Fruit fly (Drosophila melanogaster) whole organism, prepupa: ENCODE measurements around the gene CG33108.

Source experiments
- Blimp-1 ChIP-seq: fragments of 200-800 bp; sonication (Bioruptor generic); optimal IDR thresholded peaks from 3 replicates; lab custom pipeline; 2017; ENCODE audit warnings: missing biosample characterization, missing genetic modification characterization, mild to moderate bottlenecking, moderate library complexity, missing genetic modification reagents
- CG10631 ChIP-seq: fragments of 200-800 bp; sonication (Bioruptor generic); optimal IDR thresholded peaks from 2 replicates; lab custom pipeline; 2016; ENCODE audit warnings: missing biosample characterization, missing genetic modification characterization
- CG10669 ChIP-seq: fragments of 200-800 bp; sonication (Bioruptor generic); optimal IDR thresholded peaks from 3 replicates; lab custom pipeline; 2018; ENCODE audit warnings: missing biosample characterization, mild to moderate bottlenecking, missing genetic modification characterization, moderate library complexity
- CG11294 ChIP-seq: fragments of 200-800 bp; sonication (Bioruptor generic); IDR thresholded peaks from 2 replicates; pipeline ENCODE4 v1.3.6; 2022; ENCODE audit warnings: missing biosample characterization, missing genetic modification characterization
- CG11762 ChIP-seq: fragments of 200-800 bp; sonication (Bioruptor generic); optimal IDR thresholded peaks from 3 replicates; lab custom pipeline; 2016; ENCODE audit warnings: missing biosample characterization, missing genetic modification characterization; ENCODE audit not compliant: insufficient read depth
- CG11902 ChIP-seq: fragments of 200-800 bp; sonication (Bioruptor generic); optimal IDR thresholded peaks from 3 replicates; lab custom pipeline; 2016; ENCODE audit warnings: missing biosample characterization, missing genetic modification characterization
- CG15336 ChIP-seq: fragments of 200-800 bp; sonication (Bioruptor generic); IDR thresholded peaks from 2 replicates; pipeline ENCODE4 v1.3.6; 2022; ENCODE audit warnings: missing biosample characterization, missing genetic modification characterization
- CG16779 ChIP-seq: fragments of 200-800 bp; sonication (Bioruptor generic); optimal IDR thresholded peaks from 3 replicates; lab custom pipeline; 2017; ENCODE audit warnings: missing biosample characterization, mild to moderate bottlenecking, missing genetic modification characterization
- CG3032 ChIP-seq: fragments of 200-800 bp; optimal IDR thresholded peaks from 2 replicates; lab custom pipeline; 2019; ENCODE audit warnings: missing biosample characterization, mild to moderate bottlenecking, missing genetic modification characterization, moderate library complexity
- CG31627 ChIP-seq: fragments of 200-800 bp; sonication (Bioruptor generic); optimal IDR thresholded peaks from 3 replicates; lab custom pipeline; 2016; ENCODE audit warnings: missing biosample characterization, missing genetic modification characterization
- CG32006 ChIP-seq: fragments of 200-800 bp; sonication (Bioruptor generic); optimal IDR thresholded peaks from 3 replicates; lab custom pipeline; 2017; ENCODE audit warnings: missing biosample characterization, mild to moderate bottlenecking, missing genetic modification characterization
- CG34406 ChIP-seq: fragments of 200-800 bp; sonication (Bioruptor generic); optimal IDR thresholded peaks from 3 replicates; lab custom pipeline; 2016; ENCODE audit warnings: missing biosample characterization, missing genetic modification characterization
- CG3919 ChIP-seq: fragments of 200-800 bp; sonication (Bioruptor generic); optimal IDR thresholded peaks from 3 replicates; lab custom pipeline; 2016; ENCODE audit warnings: missing biosample characterization, missing genetic modification characterization
- CG6163 ChIP-seq: fragments of 200-800 bp; sonication (Bioruptor generic); IDR thresholded peaks from 3 replicates; pipeline ENCODE4 v1.3.6; 2022; ENCODE audit warnings: missing biosample characterization, missing genetic modification characterization
- CG6276 ChIP-seq: fragments of 200-800 bp; sonication (Bioruptor generic); optimal IDR thresholded peaks from 2 replicates; lab custom pipeline; 2017; ENCODE audit warnings: missing biosample characterization, mild to moderate bottlenecking, missing genetic modification characterization
- CG6808 ChIP-seq: fragments of 200-800 bp; sonication (Bioruptor generic); optimal IDR thresholded peaks from 3 replicates; lab custom pipeline; 2017; ENCODE audit warnings: missing biosample characterization, missing genetic modification characterization, mild to moderate bottlenecking, moderate library complexity, missing genetic modification reagents
- CG6854 ChIP-seq: fragments of 200-800 bp; sonication (Bioruptor generic); optimal IDR thresholded peaks from 2 replicates; lab custom pipeline; 2017; ENCODE audit warnings: missing biosample characterization, mild to moderate bottlenecking, missing genetic modification characterization
- CG7368 ChIP-seq: fragments of 200-800 bp; sonication (Bioruptor generic); optimal IDR thresholded peaks from 3 replicates; lab custom pipeline; 2016; ENCODE audit warnings: missing biosample characterization, missing genetic modification characterization
- CG8119 ChIP-seq: fragments of 200-800 bp; sonication (Bioruptor generic); IDR thresholded peaks from 3 replicates; pipeline ENCODE4 v1.3.6; 2022; ENCODE audit warnings: missing biosample characterization, missing genetic modification characterization
- CG8632 ChIP-seq: fragments of 200-800 bp; sonication (Bioruptor generic); optimal IDR thresholded peaks from 3 replicates; lab custom pipeline; 2016; ENCODE audit warnings: missing biosample characterization, missing genetic modification characterization
- CG9139 ChIP-seq: fragments of 200-800 bp; sonication (Bioruptor generic); optimal IDR thresholded peaks from 3 replicates; lab custom pipeline; 2017; ENCODE audit warnings: missing biosample characterization, mild to moderate bottlenecking, missing genetic modification characterization
- Eip75B ChIP-seq: fragments of 200-800 bp; sonication (Bioruptor generic); optimal IDR thresholded peaks from 3 replicates; lab custom pipeline; 2016; ENCODE audit warnings: missing biosample characterization, missing genetic modification characterization
- Eip78C ChIP-seq: fragments of 200-800 bp; sonication (Bioruptor generic); peaks from one replicate; lab custom pipeline; 2016; ENCODE audit warnings: missing biosample characterization, missing genetic modification characterization
- Eip93F ChIP-seq: fragments of 200-800 bp; sonication (Bioruptor generic); optimal IDR thresholded peaks from 2 replicates; lab custom pipeline; 2016; ENCODE audit warnings: missing biosample characterization, mild to moderate bottlenecking, missing genetic modification characterization
- Ets21C ChIP-seq: fragments of 200-800 bp; sonication (Bioruptor generic); optimal IDR thresholded peaks from 3 replicates; lab custom pipeline; 2016; ENCODE audit warnings: missing biosample characterization, missing genetic modification characterization
- Gug ChIP-seq: fragments of 200-800 bp; sonication (Bioruptor generic); IDR thresholded peaks from 2 replicates; pipeline ENCODE4 v1.3.6; 2022; ENCODE audit warnings: missing biosample characterization, missing genetic modification characterization
- Hr38 ChIP-seq: sonication (Bioruptor generic); optimal IDR thresholded peaks from 2 replicates; lab custom pipeline; 2016; ENCODE audit warnings: missing biosample characterization, missing genetic modification characterization
- Hr4 ChIP-seq: fragments of 200-800 bp; sonication (Bioruptor generic); optimal IDR thresholded peaks from 3 replicates; lab custom pipeline; 2016; ENCODE audit warnings: missing biosample characterization, missing genetic modification characterization
- Lpt ChIP-seq: fragments of 200-800 bp; sonication (Bioruptor generic); optimal IDR thresholded peaks from 3 replicates; lab custom pipeline; 2016; ENCODE audit warnings: missing biosample characterization, missing genetic modification characterization
- Met ChIP-seq: fragments of 200-800 bp; sonication (Bioruptor generic); optimal IDR thresholded peaks from 3 replicates; lab custom pipeline; 2016; ENCODE audit warnings: missing biosample characterization, missing genetic modification characterization
- OdsH ChIP-seq: fragments of 200-800 bp; sonication (Bioruptor generic); optimal IDR thresholded peaks from 3 replicates; lab custom pipeline; 2016; ENCODE audit warnings: missing biosample characterization, missing genetic modification characterization
- Smox ChIP-seq: fragments of 200-800 bp; sonication (Bioruptor generic); optimal IDR thresholded peaks from 3 replicates; lab custom pipeline; 2016; ENCODE audit warnings: missing biosample characterization, missing genetic modification characterization
- Sox102F ChIP-seq: fragments of 200-800 bp; sonication (Bioruptor generic); optimal IDR thresholded peaks from 2 replicates; lab custom pipeline; 2016; ENCODE audit warnings: missing biosample characterization, mild to moderate bottlenecking, missing genetic modification characterization
- Sox14 ChIP-seq: fragments of 200-800 bp; sonication (Bioruptor generic); optimal IDR thresholded peaks from 3 replicates; lab custom pipeline; 2016; ENCODE audit warnings: missing biosample characterization, missing genetic modification characterization
- Sox15 ChIP-seq: fragments of 200-800 bp; sonication (Bioruptor generic); optimal IDR thresholded peaks from 3 replicates; lab custom pipeline; 2016; ENCODE audit warnings: missing biosample characterization, missing genetic modification characterization
- acj6 ChIP-seq: fragments of 200-800 bp; sonication (Bioruptor generic); optimal IDR thresholded peaks from 3 replicates; lab custom pipeline; 2016; ENCODE audit warnings: missing biosample characterization, missing genetic modification characterization
- cyc ChIP-seq: fragments of 200-800 bp; sonication (Bioruptor generic); optimal IDR thresholded peaks from 3 replicates; lab custom pipeline; 2016; ENCODE audit warnings: missing biosample characterization, missing genetic modification characterization
- dac ChIP-seq: fragments of 200-800 bp; sonication (Bioruptor generic); optimal IDR thresholded peaks from 2 replicates; lab custom pipeline; 2017; ENCODE audit warnings: missing biosample characterization, mild to moderate bottlenecking, missing genetic modification characterization
- dsx ChIP-seq: fragments of 200-800 bp; optimal IDR thresholded peaks from 3 replicates; lab custom pipeline; 2019; ENCODE audit warnings: missing biosample characterization, mild to moderate bottlenecking, missing genetic modification characterization, moderate library complexity; ENCODE audit not compliant: poor library complexity, severe bottlenecking
- eg ChIP-seq: fragments of 200-800 bp; sonication (Bioruptor generic); IDR thresholded peaks from 3 replicates; pipeline ENCODE4 v1.3.6; 2022; ENCODE audit warnings: missing biosample characterization, missing genetic modification characterization
- esn ChIP-seq: fragments of 200-800 bp; sonication (Bioruptor generic); optimal IDR thresholded peaks from 2 replicates; lab custom pipeline; 2016; ENCODE audit warnings: missing biosample characterization, mild to moderate bottlenecking, missing genetic modification characterization, moderate library complexity
- fd59A ChIP-seq: fragments of 200-800 bp; sonication (Bioruptor generic); optimal IDR thresholded peaks from 2 replicates; lab custom pipeline; 2017; ENCODE audit warnings: missing biosample characterization, mild to moderate bottlenecking, missing genetic modification characterization, missing genetic modification reagents
- fd85E ChIP-seq: fragments of 200-800 bp; sonication (Bioruptor generic); optimal IDR thresholded peaks from 3 replicates; lab custom pipeline; 2016; ENCODE audit warnings: missing biosample characterization, missing genetic modification characterization
- fkh ChIP-seq: fragments of 200-800 bp; sonication (Bioruptor generic); optimal IDR thresholded peaks from 3 replicates; lab custom pipeline; 2017; ENCODE audit warnings: missing biosample characterization, mild to moderate bottlenecking, missing genetic modification characterization, moderate library complexity
- lz ChIP-seq: fragments of 200-800 bp; sonication (Bioruptor generic); optimal IDR thresholded peaks from 3 replicates; lab custom pipeline; 2016; ENCODE audit warnings: missing biosample characterization, missing genetic modification characterization
- pdm3 ChIP-seq: fragments of 200-800 bp; sonication (Bioruptor generic); optimal IDR thresholded peaks from 3 replicates; lab custom pipeline; 2016; ENCODE audit warnings: missing biosample characterization, missing genetic modification characterization
- salr ChIP-seq, 2 experiments: fragments of 200-800 bp; sonication (Bioruptor generic); optimal IDR thresholded peaks; 3 replicates each; lab custom pipeline; 2016 to 2018; ENCODE audit warnings: missing biosample characterization in 2 of 2, missing genetic modification characterization in 2 of 2, mild to moderate bottlenecking in 1 of 2
- ss ChIP-seq, 2 experiments: fragments of 200-800 bp; sonication (Bioruptor generic); optimal IDR thresholded peaks; 2 replicates in 1 of 2; 3 replicates in 1 of 2; lab custom pipeline; 2017 to 2018; ENCODE audit warnings: mild to moderate bottlenecking in 2 of 2, missing biosample characterization in 2 of 2, missing genetic modification characterization in 2 of 2, moderate library complexity in 1 of 2
- svp ChIP-seq: fragments of 200-800 bp; sonication (Bioruptor generic); peaks from one replicate; lab custom pipeline; 2016; ENCODE audit warnings: missing biosample characterization, missing genetic modification characterization
- topi ChIP-seq: fragments of 200-800 bp; sonication (Bioruptor generic); optimal IDR thresholded peaks from 3 replicates; lab custom pipeline; 2016; ENCODE audit warnings: missing biosample characterization, missing genetic modification characterization
- vri ChIP-seq: fragments of 200-800 bp; sonication (Bioruptor generic); optimal IDR thresholded peaks from 3 replicates; lab custom pipeline; 2016; ENCODE audit warnings: missing biosample characterization, mild to moderate bottlenecking, missing genetic modification characterization

CG33108 gene

DNA sequence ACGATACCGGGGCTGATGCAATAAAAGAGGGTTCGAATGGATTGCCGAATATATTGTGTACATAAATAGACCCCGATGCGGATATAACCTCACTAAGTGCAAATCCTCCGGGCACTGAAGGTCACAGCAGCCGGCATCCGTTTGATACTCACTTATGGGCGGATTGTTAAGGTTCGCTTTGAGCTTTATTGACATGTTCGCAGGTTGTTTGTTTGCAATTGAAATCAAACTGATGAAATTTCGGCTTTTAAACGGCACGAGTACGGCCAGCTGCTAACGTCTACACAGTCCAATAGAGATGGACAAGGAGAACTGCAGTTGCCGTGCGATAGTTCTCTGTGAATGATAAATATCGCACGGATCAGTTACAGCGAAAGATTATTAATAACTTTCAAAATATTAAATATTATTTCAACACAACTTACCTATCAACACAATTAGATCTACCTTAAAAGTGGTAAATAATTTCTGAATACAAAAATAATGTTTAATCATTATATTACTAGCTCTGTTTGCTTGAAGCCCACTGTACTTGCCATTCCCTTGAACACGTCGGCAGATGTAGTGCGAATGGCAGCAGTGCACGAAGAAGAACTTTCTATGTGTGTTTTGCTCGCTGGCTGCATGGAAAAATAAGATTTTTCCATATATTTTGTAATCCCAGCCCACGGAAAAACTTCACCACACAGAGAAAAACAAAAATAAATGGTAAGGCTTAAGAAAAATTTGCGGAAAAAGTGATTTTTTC lies 37.2 kb upstream of the CG33108 start, which contains the start of the genes GluProRS and AP-1sigma:
Gene GluProRS, minus strand, starts transcription at position 301 of the 748 bp plus-strand sequence.
Gene AP-1sigma, plus strand, starts transcription at position 561 of the 748 bp plus-strand sequence.
- TF ChIP-seq dac (GFP tag; lab: Kevin White, UChicago) (peak; percentile 57), cyc (GFP tag; lab: Kevin White, UChicago) (peak; percentile 89), CG7368 (GFP tag; lab: Kevin White, UChicago) (peak; percentile 76), Eip78C (GFP tag; lab: Kevin White, UChicago) (peak; percentile 95), CG9139 (GFP tag; lab: Kevin White, UChicago) (no peak), CG6854 (no peak), vri (peak; percentile 74), acj6 (GFP tag; lab: Kevin White, UChicago) (peak; percentile 91), CG6808 (GFP tag; lab: Kevin White, UChicago) (peak; percentile 67), Gug (GFP tag; lab: Robert Waterston, UW) (peak; percentile 90), Sox14 (peak; percentile 88), CG10669 (GFP tag; lab: Kevin White, UChicago) (peak; percentile 81), CG6163 (GFP tag; lab: Robert Waterston, UW) (peak; percentile 94), eg (GFP tag; lab: Robert Waterston, UW) (peak; percentile 97), CG32006 (peak; percentile 85), fd85E (peak; percentile 50), Ets21C (GFP tag; lab: Kevin White, UChicago) (peak; percentile 87), fkh (GFP tag; lab: Kevin White, UChicago) (peak; percentile 80), CG10631 (GFP tag; lab: Kevin White, UChicago) (peak; percentile 92), svp (GFP tag; lab: Kevin White, UChicago) (peak; percentile 93), CG15336 (GFP tag; lab: Robert Waterston, UW) (peak; percentile 90), Sox15 (GFP tag; lab: Kevin White, UChicago) (peak; percentile 81), lz (peak; percentile 92), Eip75B (GFP tag; lab: Kevin White, UChicago) (peak; percentile 87), fd59A (GFP tag; lab: Kevin White, UChicago) (peak; percentile 59), Hr4 (GFP tag; lab: Kevin White, UChicago) (peak; percentile 87), CG3919 (peak; percentile 87), salr (GFP tag; optimal IDR thresholded peaks at IDR 0.05; lab: Kevin White, UChicago) (peak in 1 of 2 experiments; percentile 76), dsx (GFP tag; lab: Kevin White, UChicago) (peak; percentile 76), Smox (peak; percentile 88), CG34406 (GFP tag; lab: Kevin White, UChicago) (peak; percentile 65), CG11294 (GFP tag; lab: Robert Waterston, UW) (peak; percentile 91), esn (peak; percentile 93), Eip93F (GFP tag; lab: Kevin White, UChicago) (peak; percentile 57), Lpt (GFP tag; lab: Kevin White, UChicago) (peak; percentile 62), ss (GFP tag; optimal IDR thresholded peaks at IDR 0.05; lab: Kevin White, UChicago) (peak; percentile 20 to 65), CG11902 (GFP tag; lab: Kevin White, UChicago) (peak; percentile 89), Met (no peak), CG6276 (GFP tag; lab: Kevin White, UChicago) (no peak), topi (GFP tag; lab: Kevin White, UChicago) (peak; percentile 87), CG8632 (GFP tag; lab: Kevin White, UChicago) (peak; percentile 63), CG16779 (tag; lab: Kevin White, UChicago) (no peak), CG31627 (GFP tag; lab: Kevin White, UChicago) (peak; percentile 91), pdm3 (GFP tag; lab: Kevin White, UChicago) (peak; percentile 90), CG8119 (peak; percentile 90), Blimp-1 (GFP tag; lab: Kevin White, UChicago) (peak; percentile 60), Hr38 (GFP tag; lab: Kevin White, UChicago) (no peak), CG11762 (GFP tag; lab: Kevin White, UChicago) (peak; percentile 65), CG3032 (tag; lab: Kevin White, UChicago) (peak; percentile 86), OdsH (GFP tag; lab: Kevin White, UChicago) (peak; percentile 92), Sox102F (peak; percentile 82)
